Worm (Caenorhabditis elegans): ENCODE data around the gene trx-3.

Gene trx-3

DNA sequence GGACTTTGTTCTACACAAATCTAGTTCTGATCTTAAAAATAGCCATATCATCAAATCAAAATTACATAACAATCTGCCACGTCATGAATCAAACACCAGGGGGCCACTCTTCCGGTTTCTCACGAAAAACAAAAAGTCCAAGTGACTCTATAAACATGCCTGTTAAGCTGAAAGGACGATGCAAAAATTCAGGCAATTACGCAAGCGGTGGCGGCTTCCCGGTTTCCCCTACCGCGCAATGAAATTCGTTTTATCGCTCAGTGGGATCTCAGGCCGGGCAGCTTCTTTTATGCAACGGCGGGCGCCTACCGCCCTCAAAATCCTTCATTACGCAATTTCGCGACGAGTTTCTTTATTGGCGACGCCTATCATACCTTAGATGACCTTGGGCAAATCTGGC is 32.9 kb downstream of the trx-3 start:
- TF ChIP-seq klf-2 (GFP tag; conservative IDR thresholded peaks at IDR 0.05), result no peak
- TF ChIP-seq ztf-29 (GFP tag; IDR thresholded peaks at IDR 0.05), result no peak
- no peak for TF ChIP-seq med-1 (GFP tag; optimal IDR thresholded peaks at IDR 0.05; ENCODE audit: insufficient read depth)
- no peak for TF ChIP-seq flt-1 (GFP tag; IDR thresholded peaks at IDR 0.05)
- TF ChIP-seq T22C8.4 (GFP tag; IDR thresholded peaks at IDR 0.05), result no peak
- TF ChIP-seq ztf-23 (GFP tag; IDR thresholded peaks at IDR 0.05), result no peak
- no peak for TF ChIP-seq tab-1 (GFP tag; IDR thresholded peaks at IDR 0.05)
- TF ChIP-seq ref-1 (GFP tag; conservative IDR thresholded peaks at IDR 0.05), result no peak
- TF ChIP-seq cog-1 (tag; optimal IDR thresholded peaks at IDR 0.05), result no peak

DNA sequence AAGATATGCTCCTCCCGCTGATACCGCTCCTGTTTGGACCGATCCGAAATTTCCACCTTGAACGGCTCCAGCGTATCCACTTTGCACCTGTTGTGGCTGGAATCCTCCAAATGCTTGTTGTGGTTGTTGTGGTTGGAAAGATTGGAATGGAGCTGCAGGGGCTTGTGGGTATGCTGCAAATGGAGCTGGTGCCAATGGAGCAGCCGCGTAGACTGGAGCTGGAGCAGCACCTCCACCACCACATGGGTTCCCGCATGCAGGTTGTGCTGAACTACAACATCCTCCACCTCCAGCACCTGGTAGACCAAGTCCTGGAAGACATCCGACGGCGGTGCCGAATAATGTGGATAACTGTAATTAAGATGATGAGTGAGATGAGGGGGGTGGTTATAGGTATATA is 36.6 kb downstream of the trx-3 start:
- TF ChIP-seq ref-1 (GFP tag; conservative IDR thresholded peaks at IDR 0.05) (no peak), cog-1 (tag; optimal IDR thresholded peaks at IDR 0.05) (no peak), ztf-29 (GFP tag; IDR thresholded peaks at IDR 0.05) (no peak), ztf-23 (GFP tag; IDR thresholded peaks at IDR 0.05) (no peak), med-1 (GFP tag; optimal IDR thresholded peaks at IDR 0.05; ENCODE audit: insufficient read depth) (no peak), tab-1 (GFP tag; IDR thresholded peaks at IDR 0.05) (no peak), T22C8.4 (GFP tag; IDR thresholded peaks at IDR 0.05) (no peak)

DNA sequence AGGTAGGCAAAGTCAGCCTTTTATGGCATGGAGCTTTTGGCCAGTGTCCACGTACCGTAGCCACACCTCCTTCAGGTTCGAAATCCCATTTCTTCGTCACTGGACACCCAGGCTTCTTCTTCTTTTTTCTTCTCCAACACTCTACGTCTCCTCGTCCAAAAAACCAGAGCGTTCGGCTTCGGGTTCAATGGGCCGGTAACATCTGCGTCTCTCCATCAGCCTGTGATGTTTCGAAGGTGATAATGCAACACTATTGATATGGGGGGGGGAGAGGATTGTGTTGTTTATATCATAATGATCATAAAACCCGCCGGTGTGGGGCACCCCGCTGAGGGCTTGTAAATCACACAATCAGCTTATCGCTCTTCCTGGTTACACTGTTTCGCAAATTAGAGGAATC is 38.1 kb downstream of the trx-3 start, which contains the start of gene ZK180.6:
Gene ZK180.6 (minus strand): TSS at position 101 of the 400 bp plus-strand sequence.
- no peak for TF ChIP-seq cog-1 (tag; optimal IDR thresholded peaks at IDR 0.05)
- no peak for TF ChIP-seq med-1 (GFP tag; optimal IDR thresholded peaks at IDR 0.05; ENCODE audit: insufficient read depth)
- no peak for TF ChIP-seq klf-2 (GFP tag; conservative IDR thresholded peaks at IDR 0.05)
- TF ChIP-seq tab-1 (GFP tag; IDR thresholded peaks at IDR 0.05), result no peak

DNA sequence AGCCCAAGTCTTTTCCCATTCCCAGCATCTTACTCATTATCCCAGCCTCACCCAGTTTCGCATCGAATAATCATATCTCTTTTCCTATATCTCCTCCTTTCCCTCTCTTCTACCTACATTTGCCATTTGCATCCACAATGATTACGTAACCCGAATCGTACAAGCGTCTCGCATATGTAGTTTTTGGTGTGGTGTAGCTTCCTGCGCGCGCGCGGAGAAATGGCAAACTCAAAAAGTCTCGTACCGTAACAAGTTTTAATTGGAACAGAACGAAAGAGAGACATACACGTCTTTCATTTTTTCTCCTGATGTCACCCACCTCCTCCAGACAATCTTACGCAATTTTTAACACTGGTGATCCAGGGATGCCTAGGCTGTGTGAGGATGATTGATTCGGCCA is 39.2 kb downstream of the trx-3 start:
- TF ChIP-seq klf-2 (GFP tag; conservative IDR thresholded peaks at IDR 0.05) (no peak), flt-1 (GFP tag; IDR thresholded peaks at IDR 0.05) (no peak), med-1 (GFP tag; optimal IDR thresholded peaks at IDR 0.05; ENCODE audit: insufficient read depth) (no peak), ztf-23 (GFP tag; IDR thresholded peaks at IDR 0.05) (no peak), tab-1 (GFP tag; IDR thresholded peaks at IDR 0.05) (no peak), cog-1 (tag; optimal IDR thresholded peaks at IDR 0.05) (no peak), T22C8.4 (GFP tag; IDR thresholded peaks at IDR 0.05) (no peak), ref-1 (GFP tag; conservative IDR thresholded peaks at IDR 0.05) (no peak), ztf-29 (GFP tag; IDR thresholded peaks at IDR 0.05) (no peak)

DNA sequence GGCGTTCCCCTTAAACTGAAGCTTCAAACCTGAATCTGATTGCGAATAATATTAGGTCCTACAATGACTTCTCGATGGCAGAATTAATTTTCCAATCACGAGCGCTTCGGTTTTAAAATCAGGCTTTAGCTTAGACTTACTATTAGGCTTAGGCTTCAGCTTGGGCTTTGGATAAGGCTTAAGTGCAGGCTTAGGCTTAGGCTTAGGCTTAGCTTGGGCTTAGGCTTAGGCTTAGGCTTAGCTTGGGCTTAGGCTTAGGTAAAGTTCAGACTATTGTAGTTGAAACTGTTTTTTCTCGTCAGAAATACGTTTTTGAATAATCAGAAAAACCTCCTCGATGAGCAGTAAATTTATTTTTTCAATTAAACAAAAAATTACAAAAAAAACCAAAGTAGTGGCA is 39.9 kb downstream of the trx-3 start:
- no peak for TF ChIP-seq cog-1 (tag; optimal IDR thresholded peaks at IDR 0.05)

DNA sequence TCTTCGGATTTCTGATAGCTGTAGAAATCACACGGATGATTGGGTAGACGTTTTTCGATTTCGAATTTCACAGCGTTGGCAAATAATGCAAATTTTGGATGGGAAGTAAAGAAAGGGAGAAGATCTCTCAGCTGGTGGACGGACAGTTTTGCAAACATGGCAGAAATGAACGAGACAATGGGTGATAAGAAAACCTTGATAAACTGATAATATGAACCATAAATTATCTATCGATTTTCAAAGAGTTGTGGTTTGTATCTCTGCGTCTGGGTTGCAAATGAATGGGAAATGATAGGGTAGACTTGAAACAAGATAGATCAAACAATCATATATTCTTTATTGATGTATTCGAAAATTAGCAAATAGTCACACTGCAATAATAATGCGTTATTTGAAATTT is 43.3 kb downstream of the trx-3 start, which contains the start of gene ZK185.3:
Gene ZK185.3 (minus strand): TSS at position 263 of the 400 bp plus-strand sequence.
- no peak for TF ChIP-seq ztf-29 (GFP tag; IDR thresholded peaks at IDR 0.05)
- no peak for TF ChIP-seq ref-1 (GFP tag; conservative IDR thresholded peaks at IDR 0.05)
- TF ChIP-seq cog-1 (tag; optimal IDR thresholded peaks at IDR 0.05), result no peak
- TF ChIP-seq klf-2 (GFP tag; conservative IDR thresholded peaks at IDR 0.05), result no peak
- TF ChIP-seq med-1 (GFP tag; optimal IDR thresholded peaks at IDR 0.05; ENCODE audit: insufficient read depth), result no peak
- TF ChIP-seq flt-1 (GFP tag; IDR thresholded peaks at IDR 0.05), result no peak
- no peak for TF ChIP-seq tab-1 (GFP tag; IDR thresholded peaks at IDR 0.05)
- TF ChIP-seq ztf-23 (GFP tag; IDR thresholded peaks at IDR 0.05), result no peak
- no peak for TF ChIP-seq T22C8.4 (GFP tag; IDR thresholded peaks at IDR 0.05)

DNA sequence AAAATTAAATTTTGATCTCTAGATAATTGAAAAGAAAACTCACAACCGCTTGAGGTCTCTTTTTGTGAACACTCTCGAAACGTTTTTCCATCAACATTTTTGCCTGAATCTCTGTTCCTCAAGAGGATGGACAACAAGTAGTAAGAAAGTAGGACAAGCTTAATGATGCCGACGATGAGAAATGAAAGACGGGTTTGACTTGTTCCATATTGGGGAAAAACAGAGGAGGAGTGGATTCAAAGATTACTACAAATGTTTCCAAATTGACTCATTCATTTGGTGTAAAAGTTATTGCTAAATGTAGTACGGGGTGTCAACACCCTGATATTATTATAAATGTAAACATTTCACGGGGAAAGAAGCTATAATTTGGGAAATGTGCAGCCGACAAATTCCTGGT is 46.2 kb downstream of the trx-3 start, which contains the start of gene ZK185.4:
Gene ZK185.4 (minus strand): TSS at position 101 of the 400 bp plus-strand sequence.
- TF ChIP-seq flt-1 (GFP tag; IDR thresholded peaks at IDR 0.05), result no peak
- TF ChIP-seq klf-2 (GFP tag; conservative IDR thresholded peaks at IDR 0.05), result no peak
- TF ChIP-seq ref-1 (GFP tag; conservative IDR thresholded peaks at IDR 0.05), result no peak
- no peak for TF ChIP-seq ztf-23 (GFP tag; IDR thresholded peaks at IDR 0.05)
- no peak for TF ChIP-seq tab-1 (GFP tag; IDR thresholded peaks at IDR 0.05)
- TF ChIP-seq ztf-29 (GFP tag; IDR thresholded peaks at IDR 0.05), result no peak
- TF ChIP-seq med-1 (GFP tag; optimal IDR thresholded peaks at IDR 0.05; ENCODE audit: insufficient read depth), result no peak
- TF ChIP-seq cog-1 (tag; optimal IDR thresholded peaks at IDR 0.05), result no peak
- TF ChIP-seq T22C8.4 (GFP tag; IDR thresholded peaks at IDR 0.05), result no peak

DNA sequence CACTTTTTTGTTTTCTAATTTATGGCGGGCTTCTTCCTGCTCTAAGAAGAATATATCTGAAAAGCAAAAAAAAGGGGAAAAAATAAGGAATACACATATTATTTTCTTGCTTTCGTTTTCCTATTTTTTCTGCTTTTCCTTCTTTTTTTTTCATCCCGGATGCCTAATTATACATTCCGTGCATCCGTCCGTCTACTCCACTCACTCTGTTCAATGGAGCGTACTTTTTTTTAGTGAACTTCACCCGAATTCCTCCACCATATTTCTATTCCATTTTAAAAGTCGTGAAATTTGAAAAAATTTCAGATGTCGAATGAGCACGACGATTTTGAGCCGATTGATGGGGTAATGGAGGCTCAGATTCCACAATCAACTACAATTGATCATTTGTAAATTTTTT is 49.4 kb downstream of the trx-3 start, which contains the start of gene ZK185.2:
Gene ZK185.2 (plus strand): TSS at position 301 of the 400 bp plus-strand sequence.
- TF ChIP-seq med-1 (GFP tag; optimal IDR thresholded peaks at IDR 0.05; ENCODE audit: insufficient read depth) (no peak), ztf-29 (GFP tag; IDR thresholded peaks at IDR 0.05) (no peak), T22C8.4 (GFP tag; IDR thresholded peaks at IDR 0.05) (no peak), cog-1 (tag; optimal IDR thresholded peaks at IDR 0.05) (no peak), ref-1 (GFP tag; conservative IDR thresholded peaks at IDR 0.05) (no peak), flt-1 (GFP tag; IDR thresholded peaks at IDR 0.05) (no peak), tab-1 (GFP tag; IDR thresholded peaks at IDR 0.05) (no peak), ztf-23 (GFP tag; IDR thresholded peaks at IDR 0.05) (no peak), klf-2 (GFP tag; conservative IDR thresholded peaks at IDR 0.05) (no peak)
